Fruit fly (Drosophila melanogaster) S2 (cell line): ENCODE measurements around the gene Alg11.

Source experiments
- CG8478 ChIP-seq: fragments of >200 bp; optimal IDR thresholded peaks from 2 replicates; lab custom pipeline; 2018
- CTCF ChIP-seq, 2 experiments: fragments of >200 bp; optimal IDR thresholded peaks; 2 replicates each; lab custom pipeline; 2018

DNA sequence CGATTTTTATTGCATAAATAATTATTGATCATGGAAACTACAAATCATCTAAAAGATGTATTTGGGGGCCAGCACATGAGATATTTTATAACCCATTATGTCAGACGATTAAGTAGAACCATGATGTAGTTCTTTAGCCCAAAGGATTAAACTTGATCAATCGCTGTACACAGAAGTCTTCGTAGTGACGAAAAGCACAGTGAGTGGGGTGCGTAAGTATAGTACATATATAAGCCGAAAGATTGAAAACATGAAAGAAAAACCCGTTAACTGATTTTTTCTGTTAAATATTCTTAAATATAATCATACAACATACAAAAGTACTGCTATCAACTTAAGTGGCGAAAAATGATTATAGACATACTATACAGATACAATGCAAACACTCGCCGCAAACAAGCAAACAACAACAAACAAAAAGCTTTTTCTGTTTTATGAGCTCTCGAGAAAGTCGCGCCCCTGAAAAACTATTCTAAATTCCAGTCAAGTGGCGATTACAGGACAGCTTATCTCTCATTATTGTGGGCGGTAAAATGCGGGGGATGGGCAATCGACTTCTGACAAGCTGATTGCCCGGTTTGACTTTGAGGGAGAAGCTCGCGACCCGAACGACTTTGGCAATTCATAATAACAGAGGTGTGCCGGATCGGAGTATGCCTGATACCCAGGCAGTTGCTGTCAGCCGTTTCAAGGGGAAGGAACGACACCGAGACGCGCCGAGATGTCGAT, 10.8 kb downstream of the Alg11 start, which contains the start of gene CG32444:
- no peak for TF ChIP-seq CG8478 (lab: Kevin White, UChicago)
- TF ChIP-seq CTCF (optimal IDR thresholded peaks at IDR 0.05; lab: Kevin White, UChicago), result no peak
